Comparison of ENCODE assay signal across 1 fruit fly cellular context in genomic region chrX:13334434-13335146, dm6.
A peak's percentile ranks its signal among the peaks of the same experiment; 100 is the strongest.
TF ChIP-seq lines count a peak whose summit lies in the region.

No protein-coding gene starts in this region.

TF ChIP-seq in whole organism, embryonic, 481 proteins besides CTCF, POLR2A, EP300 and RAD21 (continued from another document and continues in another):
- TF ChIP-seq sens (GFP tag; lab: Kevin White, UChicago): peak; percentile 83
- TF ChIP-seq CG17912 (GFP tag; optimal IDR thresholded peaks at IDR 0.05; lab: Kevin White, UChicago): no peak
- TF ChIP-seq tgo (GFP tag; IDR thresholded peaks at IDR 0.05; lab: Robert Waterston, UW): no peak
- no peak; the same call in 2 of the 3 replicates for TF ChIP-seq CG11456 (GFP tag; IDR thresholded peaks at IDR 0.05; lab: Robert Waterston, UW)
- TF ChIP-seq slou (GFP tag; optimal IDR thresholded peaks at IDR 0.05; lab: Kevin White, UChicago): no peak
- TF ChIP-seq fd96Cb (tag; optimal IDR thresholded peaks at IDR 0.05; lab: Kevin White, UChicago): no peak
- no peak for TF ChIP-seq CG17328 (GFP tag; IDR thresholded peaks at IDR 0.05; lab: Robert Waterston, UW)
- no peak for TF ChIP-seq Six4 (GFP tag; optimal IDR thresholded peaks at IDR 0.05; lab: Kevin White, UChicago)
- no peak for TF ChIP-seq Usf (GFP tag; optimal IDR thresholded peaks at IDR 0.05; lab: Kevin White, UChicago)
- TF ChIP-seq PHDP (tag; optimal IDR thresholded peaks at IDR 0.05; lab: Kevin White, UChicago): peak; percentile 3
- no peak for TF ChIP-seq CG11560 (tag; IDR thresholded peaks at IDR 0.05; lab: Robert Waterston, UW)
- TF ChIP-seq cg (GFP tag; optimal IDR thresholded peaks at IDR 0.05; lab: Kevin White, UChicago): no peak
- no peak for TF ChIP-seq cato (GFP tag; optimal IDR thresholded peaks at IDR 0.05; lab: Kevin White, UChicago; ENCODE audit: borderline replicate concordance)
- no peak for TF ChIP-seq ewg (GFP tag; optimal IDR thresholded peaks at IDR 0.05; lab: Kevin White, UChicago)
- no peak for TF ChIP-seq jing (GFP tag; optimal IDR thresholded peaks at IDR 0.05; lab: Kevin White, UChicago)
- no peak for TF ChIP-seq Rx (GFP tag; IDR thresholded peaks at IDR 0.05; lab: Robert Waterston, UW)
- TF ChIP-seq pb (GFP tag; optimal IDR thresholded peaks at IDR 0.05; lab: Kevin White, UChicago): peak; percentile 3
- no peak for TF ChIP-seq gcm (GFP tag; optimal IDR thresholded peaks at IDR 0.05; lab: Kevin White, UChicago)
- peak; percentile 65 for TF ChIP-seq sob (GFP tag; IDR thresholded peaks at IDR 0.05; lab: Robert Waterston, UW)
- no peak for TF ChIP-seq Sin3A (optimal IDR thresholded peaks at IDR 0.05; lab: Kevin White, UChicago)
- peak; percentile 14; the same call in 1 of the 2 replicates for TF ChIP-seq Drgx (GFP tag; IDR thresholded peaks at IDR 0.05; lab: Robert Waterston, UW)
- no peak for TF ChIP-seq CG14667 (GFP tag; IDR thresholded peaks at IDR 0.05; lab: Robert Waterston, UW)
- no peak for TF ChIP-seq CG4820 (GFP tag; optimal IDR thresholded peaks at IDR 0.05; lab: Kevin White, UChicago)
- TF ChIP-seq fd64A (GFP tag; optimal IDR thresholded peaks at IDR 0.05; lab: Kevin White, UChicago): no peak
- TF ChIP-seq corto (GFP tag; optimal IDR thresholded peaks at IDR 0.05; lab: Kevin White, UChicago): no peak
- no peak for TF ChIP-seq eyg (GFP tag; optimal IDR thresholded peaks at IDR 0.05; lab: Kevin White, UChicago)
- TF ChIP-seq CG13624 (GFP tag; optimal IDR thresholded peaks at IDR 0.05; lab: Kevin White, UChicago): peak; percentile 62
- TF ChIP-seq CG18011 (GFP tag; optimal IDR thresholded peaks at IDR 0.05; lab: Kevin White, UChicago): peak; percentile 23
- peak; percentile 3 for TF ChIP-seq HHEX (GFP tag; optimal IDR thresholded peaks at IDR 0.05; lab: Kevin White, UChicago)
- no peak for TF ChIP-seq Abd-B (GFP tag; optimal IDR thresholded peaks at IDR 0.05; lab: Kevin White, UChicago)
- TF ChIP-seq CG18262 (tag; optimal IDR thresholded peaks at IDR 0.05; lab: Kevin White, UChicago): no peak
- no peak for TF ChIP-seq Kr (GFP tag; optimal IDR thresholded peaks at IDR 0.05; lab: Kevin White, UChicago)
- TF ChIP-seq CG6175 (GFP tag; IDR thresholded peaks at IDR 0.05; lab: Robert Waterston, UW): no peak
- peak; percentile 17 for TF ChIP-seq Ets65A (GFP tag; lab: Kevin White, UChicago)
- peak; percentile 9 for TF ChIP-seq CG5245 (GFP tag; optimal IDR thresholded peaks at IDR 0.05; lab: Kevin White, UChicago)
- no peak for TF ChIP-seq CG8281 (tag; optimal IDR thresholded peaks at IDR 0.05; lab: Kevin White, UChicago)
- TF ChIP-seq CG33213 (GFP tag; optimal IDR thresholded peaks at IDR 0.05; lab: Kevin White, UChicago): peak; percentile 57
- TF ChIP-seq CG8290 (GFP tag; optimal IDR thresholded peaks at IDR 0.05; lab: Kevin White, UChicago): peak; percentile 56
- peak; percentile 61 to 77 for TF ChIP-seq CG8290 (tag; optimal IDR thresholded peaks at IDR 0.05; lab: Kevin White, UChicago)
- TF ChIP-seq Atf3 (GFP tag; optimal IDR thresholded peaks at IDR 0.05; lab: Kevin White, UChicago): no peak
- no peak for TF ChIP-seq CG15011 (GFP tag; optimal IDR thresholded peaks at IDR 0.05; lab: Kevin White, UChicago)
- no peak for TF ChIP-seq CG12236 (GFP tag; optimal IDR thresholded peaks at IDR 0.05; lab: Kevin White, UChicago)
- TF ChIP-seq CG2678 (tag; optimal IDR thresholded peaks at IDR 0.05; lab: Kevin White, UChicago): no peak
- peak; percentile 24 for TF ChIP-seq trem (tag; optimal IDR thresholded peaks at IDR 0.05; lab: Kevin White, UChicago)
- TF ChIP-seq Adf1 (GFP tag; IDR thresholded peaks at IDR 0.05; lab: Robert Waterston, UW): no peak
- peak; percentile 2 for TF ChIP-seq nmo (GFP tag; optimal IDR thresholded peaks at IDR 0.05; lab: Kevin White, UChicago)
- no peak for TF ChIP-seq Hey (tag; optimal IDR thresholded peaks at IDR 0.05; lab: Kevin White, UChicago)
- no peak for TF ChIP-seq Bgb (GFP tag; IDR thresholded peaks at IDR 0.05; lab: Robert Waterston, UW; ENCODE audit: partially characterized antibody)
- TF ChIP-seq CoRest (tag; optimal IDR thresholded peaks at IDR 0.05; lab: Kevin White, UChicago): peak; percentile 1
- TF ChIP-seq BtbVII (GFP tag; optimal IDR thresholded peaks at IDR 0.05; lab: Kevin White, UChicago): no peak
- TF ChIP-seq lbe (GFP tag; optimal IDR thresholded peaks at IDR 0.05; lab: Kevin White, UChicago): peak; percentile 53
- TF ChIP-seq Oaz (GFP tag; IDR thresholded peaks at IDR 0.05; lab: Robert Waterston, UW): no peak
- no peak for TF ChIP-seq ac (GFP tag; optimal IDR thresholded peaks at IDR 0.05; lab: Kevin White, UChicago)
- TF ChIP-seq CG33557 (GFP tag; optimal IDR thresholded peaks at IDR 0.05; lab: Kevin White, UChicago): no peak
- no peak for TF ChIP-seq hkb (optimal IDR thresholded peaks at IDR 0.05; lab: Kevin White, UChicago)
- no peak for TF ChIP-seq hkb (GFP tag; IDR thresholded peaks at IDR 0.05; lab: Robert Waterston, UW)
- no peak for TF ChIP-seq ham (GFP tag; IDR thresholded peaks at IDR 0.05; lab: Robert Waterston, UW)
- peak; percentile 15 for TF ChIP-seq her (GFP tag; optimal IDR thresholded peaks at IDR 0.05; lab: Kevin White, UChicago)
- no peak for TF ChIP-seq CG18764 (GFP tag; optimal IDR thresholded peaks at IDR 0.05; lab: Kevin White, UChicago)
- TF ChIP-seq gfzf (GFP tag; optimal IDR thresholded peaks at IDR 0.05; lab: Kevin White, UChicago): peak; percentile 25
- TF ChIP-seq Bdp1 (GFP tag; optimal IDR thresholded peaks at IDR 0.05; lab: Kevin White, UChicago): peak; percentile 5
- TF ChIP-seq CG1603 (tag; optimal IDR thresholded peaks at IDR 0.05; lab: Kevin White, UChicago): peak; percentile 61
- no peak for TF ChIP-seq Dip2 (GFP tag; IDR thresholded peaks at IDR 0.05; lab: Robert Waterston, UW)
- TF ChIP-seq CG3726 (GFP tag; IDR thresholded peaks at IDR 0.05; lab: Robert Waterston, UW): no peak
- no peak for TF ChIP-seq CG30020 (tag; optimal IDR thresholded peaks at IDR 0.05; lab: Kevin White, UChicago)
- TF ChIP-seq CG13296 (GFP tag; optimal IDR thresholded peaks at IDR 0.05; lab: Kevin White, UChicago): no peak
- no peak for TF ChIP-seq ase (GFP tag; IDR thresholded peaks at IDR 0.05; lab: Robert Waterston, UW)
- TF ChIP-seq ken (GFP tag; IDR thresholded peaks at IDR 0.05; lab: Robert Waterston, UW): peak; percentile 59; the same call in 1 of the 3 replicates
- no peak for TF ChIP-seq ranshi (GFP tag; IDR thresholded peaks at IDR 0.05; lab: Robert Waterston, UW)
- TF ChIP-seq NfI (GFP tag; optimal IDR thresholded peaks at IDR 0.05; lab: Kevin White, UChicago): peak; percentile 47
- TF ChIP-seq bsh (GFP tag; optimal IDR thresholded peaks at IDR 0.05; lab: Kevin White, UChicago): no peak
- TF ChIP-seq bowl (GFP tag; IDR thresholded peaks at IDR 0.05; lab: Robert Waterston, UW): no peak
- no peak for TF ChIP-seq CG3065 (GFP tag; optimal IDR thresholded peaks at IDR 0.05; lab: Kevin White, UChicago)
- no peak for TF ChIP-seq CG30403 (GFP tag; optimal IDR thresholded peaks at IDR 0.05; lab: Kevin White, UChicago)
- no peak for TF ChIP-seq Awh (GFP tag; IDR thresholded peaks at IDR 0.05; lab: Robert Waterston, UW)
- no peak for TF ChIP-seq sc (optimal IDR thresholded peaks at IDR 0.05; lab: Kevin White, UChicago)
- no peak for TF ChIP-seq sc (GFP tag; optimal IDR thresholded peaks at IDR 0.05; lab: Kevin White, UChicago)
- no peak for TF ChIP-seq al (GFP tag; IDR thresholded peaks at IDR 0.05; lab: Robert Waterston, UW)
- no peak for TF ChIP-seq CG34422 (GFP tag; IDR thresholded peaks at IDR 0.05; lab: Robert Waterston, UW)
- TF ChIP-seq chif (GFP tag; optimal IDR thresholded peaks at IDR 0.05; lab: Kevin White, UChicago): peak in 1 of 2 experiments; percentile 15
- TF ChIP-seq emc (GFP tag; optimal IDR thresholded peaks at IDR 0.05; lab: Kevin White, UChicago): no peak
- TF ChIP-seq pzg (GFP tag; optimal IDR thresholded peaks at IDR 0.05; lab: Kevin White, UChicago): peak; percentile 81
- TF ChIP-seq tup (GFP tag; optimal IDR thresholded peaks at IDR 0.05; lab: Kevin White, UChicago): no peak
- TF ChIP-seq CG10321 (GFP tag; IDR thresholded peaks at IDR 0.05; lab: Robert Waterston, UW): no peak
- no peak for TF ChIP-seq Eip74EF (GFP tag; optimal IDR thresholded peaks at IDR 0.05; lab: Kevin White, UChicago)
- no peak for TF ChIP-seq B-H1 (GFP tag; IDR thresholded peaks at IDR 0.05; lab: Robert Waterston, UW)
- TF ChIP-seq CG12942 (GFP tag; optimal IDR thresholded peaks at IDR 0.05; lab: Kevin White, UChicago): peak; percentile 33
- TF ChIP-seq pros (GFP tag; optimal IDR thresholded peaks at IDR 0.05; lab: Kevin White, UChicago): no peak
- no peak for TF ChIP-seq CkIIα-i1 (GFP tag; IDR thresholded peaks at IDR 0.05; lab: Robert Waterston, UW)
- TF ChIP-seq CG4730 (GFP tag; IDR thresholded peaks at IDR 0.05; lab: Robert Waterston, UW): no peak
- no peak for TF ChIP-seq danr (GFP tag; IDR thresholded peaks at IDR 0.05; lab: Robert Waterston, UW)
- peak; percentile 8 for TF ChIP-seq Hr3 (GFP tag; optimal IDR thresholded peaks at IDR 0.05; lab: Kevin White, UChicago)
- TF ChIP-seq CG12391 (tag; optimal IDR thresholded peaks at IDR 0.05; lab: Kevin White, UChicago): peak; percentile 17
- no peak; the same call in 1 of the 2 replicates for TF ChIP-seq lmd (GFP tag; IDR thresholded peaks at IDR 0.05; lab: Robert Waterston, UW)
- peak; percentile 65 for TF ChIP-seq lilli (GFP tag; optimal IDR thresholded peaks at IDR 0.05; lab: Kevin White, UChicago)
- no peak for TF ChIP-seq CG8924 (tag; optimal IDR thresholded peaks at IDR 0.05; lab: Kevin White, UChicago)
- TF ChIP-seq CG6272 (GFP tag; IDR thresholded peaks at IDR 0.05; lab: Robert Waterston, UW): no peak
- no peak for TF ChIP-seq CG6683 (GFP tag; optimal IDR thresholded peaks at IDR 0.05; lab: Kevin White, UChicago)
- TF ChIP-seq CG12299 (tag; optimal IDR thresholded peaks at IDR 0.05; lab: Kevin White, UChicago): no peak
- peak in 1 of 2 experiments; percentile 31 for TF ChIP-seq Hr51 (GFP tag; optimal IDR thresholded peaks at IDR 0.05; lab: Kevin White, UChicago)
- TF ChIP-seq CG31224 (GFP tag; IDR thresholded peaks at IDR 0.05; lab: Robert Waterston, UW): no peak
- peak; percentile 96 for TF ChIP-seq stwl (tag; optimal IDR thresholded peaks at IDR 0.05; lab: Kevin White, UChicago)
- TF ChIP-seq bigmax (GFP tag; optimal IDR thresholded peaks at IDR 0.05; lab: Kevin White, UChicago): no peak
- TF ChIP-seq hbn (GFP tag; IDR thresholded peaks at IDR 0.05; lab: Robert Waterston, UW; ENCODE audit: partially characterized antibody): no peak
- TF ChIP-seq CG12155 (GFP tag; optimal IDR thresholded peaks at IDR 0.05; lab: Kevin White, UChicago): peak; percentile 39
- TF ChIP-seq lov (optimal IDR thresholded peaks at IDR 0.05; lab: Kevin White, UChicago): no peak
- no peak for TF ChIP-seq lov (GFP tag; IDR thresholded peaks at IDR 0.05; lab: Robert Waterston, UW)
- TF ChIP-seq CG34224 (GFP tag; IDR thresholded peaks at IDR 0.05; lab: Robert Waterston, UW; ENCODE audit: partially characterized antibody): peak; percentile 13; the same call in 1 of the 3 replicates
- no peak for TF ChIP-seq klu (GFP tag; IDR thresholded peaks at IDR 0.05; lab: Robert Waterston, UW)
- peak; percentile 24 for TF ChIP-seq Bteb2 (GFP tag; optimal IDR thresholded peaks at IDR 0.05; lab: Kevin White, UChicago)
- peak; percentile 95 for TF ChIP-seq lab (GFP tag; optimal IDR thresholded peaks at IDR 0.05; lab: Kevin White, UChicago)
- no peak for TF ChIP-seq mld (GFP tag; IDR thresholded peaks at IDR 0.05; lab: Robert Waterston, UW; ENCODE audit: partially characterized antibody)
- TF ChIP-seq stc (GFP tag; IDR thresholded peaks at IDR 0.05; lab: Robert Waterston, UW): no peak
- TF ChIP-seq CG7963 (GFP tag; IDR thresholded peaks at IDR 0.05; lab: Robert Waterston, UW; ENCODE audit: partially characterized antibody): no peak
- no peak for TF ChIP-seq Atf-2 (GFP tag; optimal IDR thresholded peaks at IDR 0.05; lab: Kevin White, UChicago)
- no peak for TF ChIP-seq HLH4C (GFP tag; IDR thresholded peaks at IDR 0.05; lab: Robert Waterston, UW; ENCODE audit: partially characterized antibody)
- TF ChIP-seq sim (GFP tag; IDR thresholded peaks at IDR 0.05; lab: Robert Waterston, UW): no peak
- no peak for TF ChIP-seq peb (GFP tag; IDR thresholded peaks at IDR 0.05; lab: Robert Waterston, UW)
- TF ChIP-seq zf30C (GFP tag; optimal IDR thresholded peaks at IDR 0.05; lab: Kevin White, UChicago): no peak
- TF ChIP-seq CG10267 (tag; optimal IDR thresholded peaks at IDR 0.05; lab: Kevin White, UChicago): peak; percentile 95
- TF ChIP-seq CG1792 (GFP tag; optimal IDR thresholded peaks at IDR 0.05; lab: Kevin White, UChicago): no peak
- TF ChIP-seq ttk (GFP tag; IDR thresholded peaks at IDR 0.05; lab: Robert Waterston, UW): no peak
- TF ChIP-seq CG18476 (GFP tag; optimal IDR thresholded peaks at IDR 0.05; lab: Kevin White, UChicago): no peak
- TF ChIP-seq CG5180 (GFP tag; optimal IDR thresholded peaks at IDR 0.05; lab: Kevin White, UChicago): no peak
- TF ChIP-seq Xrp1 (GFP tag; IDR thresholded peaks at IDR 0.05; lab: Robert Waterston, UW): peak; percentile 38; the same call in 1 of the 2 replicates
- TF ChIP-seq CG4328 (GFP tag; optimal IDR thresholded peaks at IDR 0.05; lab: Kevin White, UChicago): no peak
- peak; percentile 29 for TF ChIP-seq CG6765 (GFP tag; optimal IDR thresholded peaks at IDR 0.05; lab: Kevin White, UChicago)
- peak; percentile 96 for TF ChIP-seq Myb (GFP tag; optimal IDR thresholded peaks at IDR 0.05; lab: Kevin White, UChicago)
- no peak for TF ChIP-seq pan (optimal IDR thresholded peaks at IDR 0.05; lab: Kevin White, UChicago)
- peak in 1 of 2 experiments; percentile 23 for TF ChIP-seq pan (GFP tag; optimal IDR thresholded peaks at IDR 0.05 in 1 of 2, IDR thresholded peaks at IDR 0.05 in 1 of 2)
- no peak for TF ChIP-seq H2.0 (GFP tag; IDR thresholded peaks at IDR 0.05; lab: Robert Waterston, UW)
- TF ChIP-seq Dp (GFP tag; optimal IDR thresholded peaks at IDR 0.05; lab: Kevin White, UChicago): peak; percentile 91
- TF ChIP-seq wek (GFP tag; optimal IDR thresholded peaks at IDR 0.05; lab: Kevin White, UChicago): no peak
- TF ChIP-seq Med (GFP tag; lab: Kevin White, UChicago): peak; percentile 93
- TF ChIP-seq knrl (GFP tag; IDR thresholded peaks at IDR 0.05; lab: Robert Waterston, UW; ENCODE audit: partially characterized antibody): no peak
- peak; percentile 18 for TF ChIP-seq CG31365 (tag; optimal IDR thresholded peaks at IDR 0.05; lab: Kevin White, UChicago)
- TF ChIP-seq Chrac-16 (GFP tag; optimal IDR thresholded peaks at IDR 0.05; lab: Kevin White, UChicago): peak; percentile 21
- TF ChIP-seq CG13424 (tag; optimal IDR thresholded peaks at IDR 0.05; lab: Kevin White, UChicago): no peak
